Worm (Caenorhabditis elegans): ENCODE measurements around the gene ttr-11.
"Not testable (repeated sequence)": the region's sequence is repeated elsewhere in the genome, so short reads cannot be mapped to it uniquely, and the experiment has no call there.

ttr-11 gene

ce11 chrV:20566454-20566853, 36.7 kb upstream of the ttr-11 start, which contains the start of gene F26F2.3:
Gene F26F2.3, minus strand, starts transcription at chrV:20566554.
- TF ChIP-seq unc-55 (GFP tag; optimal IDR thresholded peaks at IDR 0.05) (no peak), ceh-82 (tag; optimal IDR thresholded peaks at IDR 0.05) (no peak), R02D3.7 (tag; optimal IDR thresholded peaks at IDR 0.05) (no peak), peb-1 (tag; optimal IDR thresholded peaks at IDR 0.05) (no peak), sma-3 (GFP tag; optimal IDR thresholded peaks at IDR 0.05) (no peak), fos-1 (tag; optimal IDR thresholded peaks at IDR 0.05) (no peak), C34F6.9 (tag; optimal IDR thresholded peaks at IDR 0.05) (no peak), nhr-21 (tag; optimal IDR thresholded peaks at IDR 0.05) (no peak), dmd-4 (tag; optimal IDR thresholded peaks at IDR 0.05) (no peak), lsy-2 (tag; optimal IDR thresholded peaks at IDR 0.05) (no peak), unc-62 (GFP tag; optimal IDR thresholded peaks at IDR 0.05) (no peak), nhr-237 (tag; optimal IDR thresholded peaks at IDR 0.05) (no peak), ceh-16 (tag; optimal IDR thresholded peaks at IDR 0.05) (no peak), nhr-129 (tag; optimal IDR thresholded peaks at IDR 0.05) (no peak), lin-39 (tag; optimal IDR thresholded peaks at IDR 0.05) (no peak), F13H6.1 (tag; optimal IDR thresholded peaks at IDR 0.05) (no peak)

DNA sequence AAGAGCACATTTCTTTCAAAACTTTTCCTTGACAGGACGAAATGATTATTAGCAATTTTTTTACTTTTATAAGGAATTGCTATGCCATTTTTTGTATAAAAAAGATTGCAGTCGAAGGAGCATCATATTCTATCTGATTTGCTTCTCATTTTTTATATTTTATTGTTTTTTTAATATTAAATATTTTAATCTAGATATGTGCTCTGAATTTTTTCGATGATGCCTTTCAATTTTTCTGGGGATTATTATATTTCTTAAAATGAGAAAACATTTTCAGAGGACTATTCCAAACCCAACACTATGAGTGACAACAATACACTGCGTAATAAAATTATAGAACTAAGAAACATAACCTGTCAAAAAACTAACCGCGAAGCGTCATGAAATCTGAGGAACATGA, 34.1 kb upstream of the ttr-11 start, which contains the start of gene F26F2.4:
Gene F26F2.4, plus strand, starts transcription at position 301 of the 400 bp plus-strand sequence.
- TF ChIP-seq ZK546.5, ceh-82, nhr-11 (tag; optimal IDR thresholded peaks at IDR 0.05): not testable (repeated sequence)

DNA sequence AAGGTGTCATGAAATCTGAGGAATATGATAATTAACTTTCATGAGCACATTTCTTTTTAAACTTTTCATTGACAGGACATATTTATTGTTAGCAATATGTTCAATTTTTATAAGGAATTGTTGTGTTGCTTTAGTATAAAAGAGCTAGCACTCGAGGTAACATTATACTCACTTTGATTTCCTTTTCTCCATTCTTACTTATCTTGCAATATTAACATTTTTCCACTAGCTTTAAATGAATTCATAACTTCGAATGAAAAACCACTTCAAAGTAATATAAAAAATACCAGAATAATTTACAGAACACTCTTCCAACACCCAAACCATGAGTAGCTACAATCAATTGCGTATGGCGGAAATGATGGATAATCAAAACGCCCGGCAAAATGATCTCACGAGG, 29.7 kb upstream of the ttr-11 start, which contains the start of gene F26F2.5:
Gene F26F2.5, plus strand, starts transcription at position 301 of the 400 bp plus-strand sequence.
- TF ChIP-seq nhr-23 (tag; optimal IDR thresholded peaks at IDR 0.05): no peak
- TF ChIP-seq lsy-2 (tag; optimal IDR thresholded peaks at IDR 0.05): no peak
- TF ChIP-seq ztf-11 (tag; optimal IDR thresholded peaks at IDR 0.05): no peak
- no peak for TF ChIP-seq nhr-10 (tag; optimal IDR thresholded peaks at IDR 0.05)
- no peak for TF ChIP-seq snpc-4 (tag; optimal IDR thresholded peaks at IDR 0.05)
- TF ChIP-seq lin-39 (tag; optimal IDR thresholded peaks at IDR 0.05): no peak
- TF ChIP-seq ztf-4 (tag; optimal IDR thresholded peaks at IDR 0.05): no peak
- no peak for TF ChIP-seq fos-1 (tag; optimal IDR thresholded peaks at IDR 0.05)
- no peak for TF ChIP-seq alr-1 (tag; optimal IDR thresholded peaks at IDR 0.05)
- TF ChIP-seq Y55F3AM.14 (GFP tag; optimal IDR thresholded peaks at IDR 0.05): no peak
- TF ChIP-seq unc-62 (GFP tag; optimal IDR thresholded peaks at IDR 0.05): no peak
- no peak for TF ChIP-seq skn-1 (tag; optimal IDR thresholded peaks at IDR 0.05)
- no peak for TF ChIP-seq R02D3.7 (tag; optimal IDR thresholded peaks at IDR 0.05)
- no peak for TF ChIP-seq nhr-11 (tag; optimal IDR thresholded peaks at IDR 0.05)
- TF ChIP-seq dmd-4 (tag; optimal IDR thresholded peaks at IDR 0.05): no peak
- no peak for TF ChIP-seq ZK546.5 (tag; optimal IDR thresholded peaks at IDR 0.05)
- TF ChIP-seq blmp-1 (tag; optimal IDR thresholded peaks at IDR 0.05; ENCODE audit: insufficient read depth): no peak
- no peak for TF ChIP-seq sem-4 (tag; optimal IDR thresholded peaks at IDR 0.05)
- TF ChIP-seq mbf-1 (tag; optimal IDR thresholded peaks at IDR 0.05): no peak
- TF ChIP-seq ceh-16 (tag; optimal IDR thresholded peaks at IDR 0.05): no peak

- TF ChIP-seq ceh-82 (tag; optimal IDR thresholded peaks at IDR 0.05) (no peak), blmp-1 (tag; optimal IDR thresholded peaks at IDR 0.05; ENCODE audit: insufficient read depth) (no peak)
These were observed 28.8 kb upstream of the ttr-11 start, which contains the start of gene clec-263 for ce11 chrV:20574314-20574713. Gene clec-263, plus strand, starts transcription at chrV:20574614.

- no peak for TF ChIP-seq alr-1 (tag; optimal IDR thresholded peaks at IDR 0.05)
These were observed 28.2 kb upstream of the ttr-11 start for ce11 chrV:20574872-20575271.

ce11 chrV:20579534-20579933, 23.6 kb upstream of the ttr-11 start, which contains the start of gene F26F2.8:
Gene F26F2.8, plus strand, starts transcription at chrV:20579546.
- TF ChIP-seq mab-5 (tag; optimal IDR thresholded peaks at IDR 0.05): no peak
- TF ChIP-seq alr-1 (tag; optimal IDR thresholded peaks at IDR 0.05): no peak
- no peak for TF ChIP-seq mdl-1 (tag; optimal IDR thresholded peaks at IDR 0.05)
- TF ChIP-seq blmp-1 (tag; optimal IDR thresholded peaks at IDR 0.05; ENCODE audit: insufficient read depth): no peak
- TF ChIP-seq dmd-4 (tag; optimal IDR thresholded peaks at IDR 0.05): no peak
- TF ChIP-seq Y55F3AM.14 (GFP tag; optimal IDR thresholded peaks at IDR 0.05): no peak
- TF ChIP-seq nhr-77 (tag; optimal IDR thresholded peaks at IDR 0.05): no peak
- no peak for TF ChIP-seq ZK546.5 (tag; optimal IDR thresholded peaks at IDR 0.05)
- no peak for TF ChIP-seq unc-62 (GFP tag; optimal IDR thresholded peaks at IDR 0.05)
- TF ChIP-seq lin-13 (GFP tag; optimal IDR thresholded peaks at IDR 0.05): no peak
- TF ChIP-seq sem-4 (tag; optimal IDR thresholded peaks at IDR 0.05): no peak
- no peak for TF ChIP-seq nhr-11 (tag; optimal IDR thresholded peaks at IDR 0.05)
- TF ChIP-seq elt-1 (tag; optimal IDR thresholded peaks at IDR 0.05): no peak
- no peak for TF ChIP-seq nhr-6 (tag; optimal IDR thresholded peaks at IDR 0.05)

Measured in whole organism, L2 larva.